Fruit fly (Drosophila melanogaster): ENCODE measurements around the gene Pcyt2.

Pcyt2 gene

dm6 chr3L:1546349-1547116 is 6.8 kb upstream of the Pcyt2 start (continued):
- TF ChIP-seq CG6175 (GFP tag; IDR thresholded peaks at IDR 0.05), result peak; percentile 84; the same call in 2 of the 3 replicates
- TF ChIP-seq p53 (GFP tag; optimal IDR thresholded peaks at IDR 0.05), result peak; percentile 95
- TF ChIP-seq Bgb (GFP tag; IDR thresholded peaks at IDR 0.05; ENCODE audit: partially characterized antibody), result no peak
- TF ChIP-seq bab2 (GFP tag; optimal IDR thresholded peaks at IDR 0.05), result no peak
- no peak for TF ChIP-seq CG15601 (tag; optimal IDR thresholded peaks at IDR 0.05)
- TF ChIP-seq CG17359 (tag; optimal IDR thresholded peaks at IDR 0.05), result no peak
- TF ChIP-seq phol (tag; optimal IDR thresholded peaks at IDR 0.05), result peak; percentile 68
- no peak for TF ChIP-seq Rfx (GFP tag; IDR thresholded peaks at IDR 0.05)
- peak; percentile 24; the same call in 1 of the 4 replicates for TF ChIP-seq Dll (GFP tag; IDR thresholded peaks at IDR 0.05; ENCODE audit: partially characterized antibody)
- TF ChIP-seq Kr (GFP tag; optimal IDR thresholded peaks at IDR 0.05), result no peak
- TF ChIP-seq CG11085 (GFP tag; IDR thresholded peaks at IDR 0.05), result no peak
- no peak for TF ChIP-seq Bteb2 (GFP tag; optimal IDR thresholded peaks at IDR 0.05)
- 0 out of 2 replicates have a peak, but pooled peaks have one; percentile 8 for TF ChIP-seq chm (GFP tag; IDR thresholded peaks at IDR 0.05)
- no peak for TF ChIP-seq luna (GFP tag; optimal IDR thresholded peaks at IDR 0.05)
- TF ChIP-seq CG10654 (GFP tag; optimal IDR thresholded peaks at IDR 0.05), result no peak
- no peak for TF ChIP-seq Ptx1 (GFP tag; IDR thresholded peaks at IDR 0.05)
- peak; percentile 36; the same call in 1 of the 3 replicates for TF ChIP-seq ci (GFP tag; IDR thresholded peaks at IDR 0.05)
- TF ChIP-seq CG17361 (GFP tag; IDR thresholded peaks at IDR 0.05), result no peak
- no peak for TF ChIP-seq nerfin-2 (GFP tag; IDR thresholded peaks at IDR 0.05; ENCODE audit: partially characterized antibody)
- no peak for TF ChIP-seq Hmr (GFP tag; optimal IDR thresholded peaks at IDR 0.05)
- TF ChIP-seq Doc3 (GFP tag; IDR thresholded peaks at IDR 0.05; ENCODE audit: partially characterized antibody), result no peak
- peak; percentile 35 for TF ChIP-seq YL-1 (GFP tag; optimal IDR thresholded peaks at IDR 0.05)
- TF ChIP-seq Poxn (GFP tag; IDR thresholded peaks at IDR 0.05), result no peak
- TF ChIP-seq CG8089 (GFP tag; optimal IDR thresholded peaks at IDR 0.05), result no peak
- no peak for TF ChIP-seq da (GFP tag; optimal IDR thresholded peaks at IDR 0.05)
- no peak for TF ChIP-seq D19A (tag; optimal IDR thresholded peaks at IDR 0.05)
- TF ChIP-seq bcd (GFP tag; optimal IDR thresholded peaks at IDR 0.05), result no peak
- TF ChIP-seq CG11398 (GFP tag; optimal IDR thresholded peaks at IDR 0.05), result no peak
- no peak for TF ChIP-seq PHDP (tag; optimal IDR thresholded peaks at IDR 0.05)
- TF ChIP-seq gcm2 (GFP tag; optimal IDR thresholded peaks at IDR 0.05), result no peak
- TF ChIP-seq sna (GFP tag; IDR thresholded peaks at IDR 0.05; ENCODE audit: partially characterized antibody), result peak; percentile 40
- no peak for TF ChIP-seq CG17186 (GFP tag; optimal IDR thresholded peaks at IDR 0.05)
- peak; percentile 60 for TF ChIP-seq gsb-n (tag; optimal IDR thresholded peaks at IDR 0.05)
- no peak for TF ChIP-seq CG3726 (GFP tag; IDR thresholded peaks at IDR 0.05)
- no peak for TF ChIP-seq E2f2 (GFP tag; IDR thresholded peaks at IDR 0.05)
- TF ChIP-seq Adf1 (GFP tag; IDR thresholded peaks at IDR 0.05), result peak; percentile 63
- TF ChIP-seq GATAe (GFP tag; conservative IDR thresholded peaks at IDR 0.05), result no peak; the same call in 1 of the 2 replicates
- peak; percentile 93 for TF ChIP-seq sr (GFP tag; IDR thresholded peaks at IDR 0.05)
- 0 out of 2 replicates have a peak, but pooled peaks have one; percentile 21 for TF ChIP-seq vvl (GFP tag; IDR thresholded peaks at IDR 0.05)
- TF ChIP-seq exex (tag; optimal IDR thresholded peaks at IDR 0.05), result peak; percentile 22
- TF ChIP-seq CG4854 (GFP tag; optimal IDR thresholded peaks at IDR 0.05), result no peak
- TF ChIP-seq kni (GFP tag; optimal IDR thresholded peaks at IDR 0.05), result peak; percentile 99
- no peak for TF ChIP-seq CG12104 (GFP tag; optimal IDR thresholded peaks at IDR 0.05)
- peak in 1 of 2 experiments; percentile 47 for TF ChIP-seq bsh (GFP tag; optimal IDR thresholded peaks at IDR 0.05)
- TF ChIP-seq bbx (GFP tag; IDR thresholded peaks at IDR 0.05; ENCODE audit: partially characterized antibody), result 0 out of 2 replicates have a peak, but pooled peaks have one; percentile 6
- TF ChIP-seq CG12769 (tag; optimal IDR thresholded peaks at IDR 0.05), result peak; percentile 20
- no peak for TF ChIP-seq disco-r (GFP tag; optimal IDR thresholded peaks at IDR 0.05)
- TF ChIP-seq CG4282 (GFP tag; optimal IDR thresholded peaks at IDR 0.05), result no peak
- TF ChIP-seq CG1233 (GFP tag; optimal IDR thresholded peaks at IDR 0.05), result no peak

Data from whole organism, embryonic.